Fruit fly (Drosophila melanogaster) whole organism, embryonic: ENCODE results near the gene GluProRS.

Experiments
- Atf6 ChIP-seq: fragments of 200-800 bp; sonication (Bioruptor generic); IDR thresholded peaks from 2 replicates; pipeline ENCODE4 v1.3.6; 2022; ENCODE audit warnings: missing biosample characterization, missing genetic modification characterization
- Bteb2 ChIP-seq: fragments of 200-800 bp; sonication (Bioruptor generic); optimal IDR thresholded peaks from 2 replicates; lab custom pipeline; 2016; ENCODE audit warnings: missing biosample characterization, missing genetic modification characterization
- CG11247 ChIP-seq: fragments of 200-800 bp; sonication (Bioruptor generic); IDR thresholded peaks from 2 replicates; pipeline ENCODE4 v1.3.6; 2022; ENCODE audit warnings: missing biosample characterization, missing genetic modification characterization
- CG11398 ChIP-seq: fragments of 200-800 bp; sonication (Bioruptor generic); optimal IDR thresholded peaks from 2 replicates; lab custom pipeline; 2016; ENCODE audit warnings: missing biosample characterization, missing genetic modification characterization
- CG11723 ChIP-seq: fragments of 200-800 bp; sonication (Bioruptor generic); optimal IDR thresholded peaks from 2 replicates; lab custom pipeline; 2017; ENCODE audit warnings: missing biosample characterization, mild to moderate bottlenecking, missing genetic modification characterization
- CG12391 ChIP-seq: fragments of 200-800 bp; sonication (Bioruptor generic); optimal IDR thresholded peaks from 3 replicates; lab custom pipeline; 2018; ENCODE audit warnings: missing biosample characterization, mild to moderate bottlenecking, missing genetic modification characterization, moderate library complexity
- CG14441 ChIP-seq: fragments of 200-800 bp; sonication (Bioruptor generic); IDR thresholded peaks from 2 replicates; pipeline ENCODE4 v1.3.6; 2022; ENCODE audit warnings: missing biosample characterization, missing genetic modification characterization
- CG1602 ChIP-seq: fragments of 200-800 bp; sonication (Bioruptor generic); optimal IDR thresholded peaks from 3 replicates; lab custom pipeline; 2016; ENCODE audit warnings: missing biosample characterization, missing genetic modification characterization
- CG17385 ChIP-seq: fragments of 200-800 bp; sonication (Bioruptor generic); optimal IDR thresholded peaks from 3 replicates; lab custom pipeline; 2018; ENCODE audit warnings: missing biosample characterization, mild to moderate bottlenecking, missing genetic modification characterization
- CG18619 ChIP-seq: fragments of 200-800 bp; sonication (Bioruptor generic); optimal IDR thresholded peaks from 3 replicates; lab custom pipeline; 2017; ENCODE audit warnings: missing biosample characterization, mild to moderate bottlenecking, missing genetic modification characterization
- CG2116 ChIP-seq: fragments of 200-800 bp; sonication (Bioruptor generic); optimal IDR thresholded peaks from 3 replicates; lab custom pipeline; 2018; ENCODE audit warnings: missing biosample characterization, mild to moderate bottlenecking, missing genetic modification characterization
- CG31388 ChIP-seq: fragments of 200-800 bp; sonication (Bioruptor generic); optimal IDR thresholded peaks from 2 replicates; lab custom pipeline; 2016; ENCODE audit warnings: missing biosample characterization, missing genetic modification characterization
- CG4424 ChIP-seq: fragments of 200-800 bp; sonication (Bioruptor generic); optimal IDR thresholded peaks from 3 replicates; lab custom pipeline; 2016; ENCODE audit warnings: missing biosample characterization, missing genetic modification characterization
- CG8359 ChIP-seq: fragments of 200-800 bp; sonication (Bioruptor generic); optimal IDR thresholded peaks from 2 replicates; lab custom pipeline; 2017; ENCODE audit warnings: missing biosample characterization, mild to moderate bottlenecking, missing genetic modification characterization, borderline replicate concordance
- CG8388 ChIP-seq: fragments of 200-800 bp; sonication (Bioruptor generic); optimal IDR thresholded peaks from 2 replicates; lab custom pipeline; 2019; ENCODE audit warnings: missing biosample characterization, mild to moderate bottlenecking, missing genetic modification characterization, moderate library complexity
- CG8944 ChIP-seq: fragments of 200-800 bp; sonication (Bioruptor generic); optimal IDR thresholded peaks from 3 replicates; lab custom pipeline; 2016; ENCODE audit warnings: missing biosample characterization, missing genetic modification characterization
- CG9609 ChIP-seq: fragments of 200-800 bp; sonication (Bioruptor generic); optimal IDR thresholded peaks from 3 replicates; lab custom pipeline; 2016; ENCODE audit warnings: missing biosample characterization, missing genetic modification characterization
- CoRest ChIP-seq: fragments of 200-800 bp; sonication (Bioruptor generic); optimal IDR thresholded peaks from 3 replicates; lab custom pipeline; 2018; ENCODE audit warnings: missing biosample characterization, mild to moderate bottlenecking, missing genetic modification characterization, moderate library complexity
- D19B ChIP-seq: fragments of 200-800 bp; sonication (Bioruptor generic); optimal IDR thresholded peaks from 2 replicates; lab custom pipeline; 2017; ENCODE audit warnings: missing biosample characterization, mild to moderate bottlenecking, missing genetic modification characterization
- Fer3 ChIP-seq: fragments of 200-800 bp; sonication (Bioruptor generic); optimal IDR thresholded peaks from 2 replicates; lab custom pipeline; 2018; ENCODE audit warnings: missing biosample characterization, mild to moderate bottlenecking, missing genetic modification characterization, moderate library complexity
- Hmx ChIP-seq: fragments of 200-800 bp; sonication (Bioruptor generic); optimal IDR thresholded peaks from 2 replicates; lab custom pipeline; 2016; ENCODE audit warnings: missing biosample characterization, missing genetic modification characterization
- Hr78 ChIP-seq, 2 experiments: fragments of 200-800 bp in 1 of 2; fragments of >200 bp in 1 of 2; sonication (Bioruptor generic) in 1 of 2; optimal IDR thresholded peaks; 2 replicates each; lab custom pipeline; 2017 to 2019; ENCODE audit warnings: missing biosample characterization in 2 of 2, missing genetic modification characterization in 2 of 2, mild to moderate bottlenecking in 1 of 2, moderate library complexity in 1 of 2
- Mrtf ChIP-seq: fragments of 200-800 bp; sonication (Bioruptor generic); IDR thresholded peaks from 3 replicates; pipeline ENCODE4 v1.3.6; 2022; ENCODE audit warnings: missing biosample characterization, missing genetic modification characterization
- Nf-YB ChIP-seq: fragments of 200-800 bp; sonication (Bioruptor generic); optimal IDR thresholded peaks from 3 replicates; lab custom pipeline; 2019; ENCODE audit warnings: missing biosample characterization, mild to moderate bottlenecking, missing genetic modification characterization, moderate library complexity
- NfI ChIP-seq: fragments of 200-800 bp; sonication (Bioruptor generic); optimal IDR thresholded peaks from 3 replicates; lab custom pipeline; 2018; ENCODE audit warnings: missing biosample characterization, mild to moderate bottlenecking, missing genetic modification characterization, moderate library complexity
- Scr ChIP-seq: fragments of 200-800 bp; sonication (Bioruptor generic); IDR thresholded peaks from 2 replicates; pipeline ENCODE4 v1.3.6; 2022; ENCODE audit warnings: missing biosample characterization, missing genetic modification characterization; ENCODE audit not compliant: partially characterized antibody
- Sin3A ChIP-seq: fragments of >200 bp; optimal IDR thresholded peaks from 2 replicates; lab custom pipeline; 2018
- Sox100B ChIP-seq: fragments of 200-800 bp; sonication (Bioruptor generic); optimal IDR thresholded peaks from 3 replicates; lab custom pipeline; 2018; ENCODE audit warnings: missing biosample characterization, mild to moderate bottlenecking, missing genetic modification characterization
- bab2 ChIP-seq: fragments of 200-800 bp; sonication (Bioruptor generic); optimal IDR thresholded peaks from 2 replicates; lab custom pipeline; 2016; ENCODE audit warnings: missing biosample characterization, missing genetic modification characterization
- bsh ChIP-seq, 2 experiments: fragments of 200-800 bp; sonication (Bioruptor generic); optimal IDR thresholded peaks; 2 replicates each; lab custom pipeline; 2017 to 2018; ENCODE audit warnings: mild to moderate bottlenecking in 2 of 2, missing biosample characterization in 2 of 2, missing genetic modification characterization in 2 of 2, moderate library complexity in 1 of 2
- dpn ChIP-seq, 2 experiments: fragments of 200-800 bp; sonication (Bioruptor generic); optimal IDR thresholded peaks; 3 replicates each; lab custom pipeline; 2016; ENCODE audit warnings: missing biosample characterization in 2 of 2, missing genetic modification characterization in 2 of 2
- dysf ChIP-seq: fragments of 200-800 bp; sonication (Bioruptor generic); IDR thresholded peaks from 3 replicates; pipeline ENCODE4 v1.3.6; 2022; ENCODE audit warnings: missing biosample characterization, missing genetic modification characterization
- fd96Cb ChIP-seq: fragments of 200-800 bp; sonication (Bioruptor generic); optimal IDR thresholded peaks from 2 replicates; lab custom pipeline; 2018; ENCODE audit warnings: missing biosample characterization, mild to moderate bottlenecking, missing genetic modification characterization, moderate library complexity
- gce ChIP-seq: fragments of 200-800 bp; sonication (Bioruptor generic); IDR thresholded peaks from 3 replicates; pipeline ENCODE4 v1.3.6; 2022; ENCODE audit warnings: missing biosample characterization, missing genetic modification characterization
- lilli ChIP-seq: fragments of 200-800 bp; sonication (Bioruptor generic); optimal IDR thresholded peaks from 3 replicates; lab custom pipeline; 2016; ENCODE audit warnings: missing biosample characterization, missing genetic modification characterization
- lmd ChIP-seq: fragments of 200-800 bp; sonication (Bioruptor generic); IDR thresholded peaks from 2 replicates; pipeline ENCODE4 v1.3.6; 2022; ENCODE audit warnings: missing biosample characterization, missing genetic modification characterization
- nmo ChIP-seq: fragments of 200-800 bp; sonication (Bioruptor generic); optimal IDR thresholded peaks from 2 replicates; lab custom pipeline; 2018; ENCODE audit warnings: missing biosample characterization, mild to moderate bottlenecking, missing genetic modification characterization, moderate library complexity
- nom ChIP-seq: fragments of 200-800 bp; sonication (Bioruptor generic); optimal IDR thresholded peaks from 2 replicates; lab custom pipeline; 2017; ENCODE audit warnings: missing biosample characterization, missing genetic modification characterization, mild to moderate bottlenecking, moderate library complexity, missing genetic modification reagents
- onecut ChIP-seq: fragments of 200-800 bp; sonication (Bioruptor generic); IDR thresholded peaks from 2 replicates; pipeline ENCODE4 v1.3.6; 2022; ENCODE audit warnings: missing biosample characterization, missing genetic modification characterization
- p53 ChIP-seq: fragments of 200-800 bp; sonication (Bioruptor generic); optimal IDR thresholded peaks from 2 replicates; lab custom pipeline; 2016; ENCODE audit warnings: missing biosample characterization, missing genetic modification characterization
- psq ChIP-seq: fragments of 200-800 bp; sonication (Bioruptor generic); optimal IDR thresholded peaks from 2 replicates; lab custom pipeline; 2017; ENCODE audit warnings: missing biosample characterization, missing genetic modification characterization
- pum ChIP-seq: fragments of 200-800 bp; sonication (Bioruptor generic); optimal IDR thresholded peaks from 2 replicates; lab custom pipeline; 2016; ENCODE audit warnings: missing biosample characterization, missing genetic modification characterization
- row ChIP-seq: fragments of 200-800 bp; sonication (Bioruptor generic); IDR thresholded peaks from 3 replicates; pipeline ENCODE4 v1.3.6; 2022; ENCODE audit warnings: missing biosample characterization, missing genetic modification characterization
- salm ChIP-seq: fragments of 200-800 bp; sonication (Bioruptor generic); optimal IDR thresholded peaks from 2 replicates; lab custom pipeline; 2018; ENCODE audit warnings: missing biosample characterization, mild to moderate bottlenecking, missing genetic modification characterization
- toy ChIP-seq: fragments of 200-800 bp; sonication (Bioruptor generic); IDR thresholded peaks from 2 replicates; pipeline ENCODE4 v1.3.6; 2022; ENCODE audit warnings: missing biosample characterization, missing genetic modification characterization

GluProRS gene

DNA sequence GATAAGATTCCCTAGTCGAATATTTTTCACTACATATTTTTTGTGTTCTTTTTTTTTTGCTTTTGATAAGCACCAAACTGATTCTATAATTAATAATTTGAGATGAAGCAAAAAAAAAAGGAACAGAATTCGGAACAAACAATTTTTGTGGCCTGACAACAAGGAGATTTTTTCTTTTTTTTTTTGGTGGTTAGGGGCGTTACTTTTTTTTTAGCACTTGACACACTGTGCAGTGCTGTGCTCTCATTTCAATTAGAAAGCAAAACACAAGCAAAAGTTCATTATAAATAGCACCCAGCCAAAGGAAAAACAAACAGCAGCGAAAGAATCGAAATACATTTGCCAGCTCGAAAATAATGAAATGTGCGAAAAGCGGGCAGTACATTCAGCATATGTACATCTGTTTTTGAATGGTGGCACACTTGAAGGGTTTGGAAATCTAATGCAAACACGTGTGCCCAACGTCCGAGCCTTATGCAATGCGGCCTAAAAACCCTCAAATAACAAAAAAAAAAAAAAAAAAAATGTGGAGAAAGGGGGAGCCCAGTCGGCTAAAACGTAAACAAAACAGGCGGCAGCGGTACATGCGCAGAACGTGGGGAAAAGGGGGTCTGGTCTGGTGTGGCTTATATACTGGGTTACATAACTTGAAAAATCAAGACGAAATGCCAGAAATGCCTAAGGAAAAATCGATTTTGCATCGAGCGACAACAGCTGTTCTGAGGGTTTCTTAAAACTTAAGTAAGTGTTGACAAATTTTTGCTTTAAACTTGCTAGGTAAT lies 16.4 kb downstream of the GluProRS start (continued):
- TF ChIP-seq D19B (GFP tag; lab: Kevin White, UChicago): peak; percentile 20
- 0 out of 3 replicates have a peak, but pooled peaks have one; percentile 18 for TF ChIP-seq gce (GFP tag; lab: Robert Waterston, UW)
- TF ChIP-seq CG4424 (GFP tag; lab: Kevin White, UChicago): peak; percentile 11
- peak; percentile 20 for TF ChIP-seq nmo
- TF ChIP-seq Sox100B (GFP tag; lab: Kevin White, UChicago): peak; percentile 32
- no peak for TF ChIP-seq CG11723 (GFP tag; lab: Kevin White, UChicago)
- TF ChIP-seq Scr (GFP tag; lab: Robert Waterston, UW): no peak
- TF ChIP-seq dysf (GFP tag; lab: Robert Waterston, UW): peak; percentile 48; the same call in 1 of the 3 replicates
- peak; percentile 36 for TF ChIP-seq Hmx (GFP tag; lab: Kevin White, UChicago)
- TF ChIP-seq Mrtf (GFP tag; lab: Robert Waterston, UW): no peak
- peak; percentile 60; the same call in 1 of the 2 replicates for TF ChIP-seq CG14441 (GFP tag; lab: Robert Waterston, UW)
- TF ChIP-seq Hr78 (GFP tag; optimal IDR thresholded peaks at IDR 0.05; lab: Kevin White, UChicago): no peak
- TF ChIP-seq nom (GFP tag; lab: Kevin White, UChicago): no peak
- TF ChIP-seq CG8944 (GFP tag; lab: Kevin White, UChicago): peak; percentile 4
- TF ChIP-seq CoRest (tag; lab: Kevin White, UChicago): peak; percentile 31
- peak; percentile 1 for TF ChIP-seq Bteb2 (GFP tag; lab: Kevin White, UChicago)
- TF ChIP-seq NfI (GFP tag; lab: Kevin White, UChicago): peak; percentile 46
- TF ChIP-seq dpn (GFP tag; optimal IDR thresholded peaks at IDR 0.05; lab: Kevin White, UChicago): peak; percentile 6 to 42
- peak in 1 of 2 experiments; percentile 5 for TF ChIP-seq bsh (GFP tag; optimal IDR thresholded peaks at IDR 0.05; lab: Kevin White, UChicago)
- no peak for TF ChIP-seq CG8359 (GFP tag; lab: Kevin White, UChicago)
- TF ChIP-seq lilli: peak; percentile 63
- TF ChIP-seq CG18619 (GFP tag; lab: Kevin White, UChicago): no peak
- peak; percentile 61; the same call in 1 of the 2 replicates for TF ChIP-seq lmd (GFP tag; lab: Robert Waterston, UW)
- no peak for TF ChIP-seq psq
- peak; percentile 8 for TF ChIP-seq fd96Cb (tag; lab: Kevin White, UChicago)
- peak; percentile 4 for TF ChIP-seq bab2 (GFP tag; lab: Kevin White, UChicago)
- peak; percentile 9 for TF ChIP-seq CG12391
- TF ChIP-seq toy (GFP tag; lab: Robert Waterston, UW): no peak
- peak; percentile 30 for TF ChIP-seq Fer3
- TF ChIP-seq p53 (GFP tag; lab: Kevin White, UChicago): no peak
- peak; percentile 49 for TF ChIP-seq CG17385 (GFP tag; lab: Kevin White, UChicago)
- 0 out of 2 replicates have a peak, but pooled peaks have one; percentile 11 for TF ChIP-seq Atf6
- no peak for TF ChIP-seq CG2116 (GFP tag; lab: Kevin White, UChicago)
- TF ChIP-seq Sin3A (lab: Kevin White, UChicago): no peak
- TF ChIP-seq CG8388 (GFP tag; lab: Kevin White, UChicago): peak; percentile 24
- TF ChIP-seq CG11247: peak; percentile 20; the same call in 1 of the 2 replicates
- peak; percentile 0 for TF ChIP-seq CG9609
- TF ChIP-seq CG1602 (GFP tag; lab: Kevin White, UChicago): peak; percentile 25
- no peak for TF ChIP-seq Nf-YB (GFP tag; lab: Kevin White, UChicago)
- peak; percentile 65 for TF ChIP-seq row (GFP tag; lab: Robert Waterston, UW)
- TF ChIP-seq onecut: peak; percentile 90
- TF ChIP-seq salm (tag; lab: Kevin White, UChicago): no peak
- TF ChIP-seq pum (GFP tag; lab: Kevin White, UChicago): peak; percentile 20
- no peak for TF ChIP-seq CG31388 (GFP tag; lab: Kevin White, UChicago)
- no peak for TF ChIP-seq CG11398 (GFP tag; lab: Kevin White, UChicago)
